Worm (Caenorhabditis elegans) whole organism, L1 larva: ENCODE results near the gene F56C3.4.

Experiments used
- C04F5.9 ChIP-seq: sonication (generic microtip); optimal IDR thresholded peaks from 2 replicates; lab custom pipeline; 2016; ENCODE audit warnings: missing genetic modification characterization, missing compliant biosample characterization
- blmp-1 ChIP-seq: fragments of 150-350 bp; optimal IDR thresholded peaks from 2 replicates; lab custom pipeline; 2014; ENCODE audit warnings: missing biosample characterization, missing genetic modification characterization
- elt-2 ChIP-seq: sonication (generic microtip); optimal IDR thresholded peaks from 2 replicates; lab custom pipeline; 2016; ENCODE audit warnings: missing genetic modification characterization, mild to moderate bottlenecking, inconsistent platforms, missing compliant biosample characterization, missing genetic modification reagents
- nhr-11 ChIP-seq: fragments of 150-350 bp; optimal IDR thresholded peaks from 2 replicates; lab custom pipeline; 2014; ENCODE audit warnings: missing biosample characterization, missing genetic modification characterization
- nhr-77 ChIP-seq: fragments of 150-350 bp; optimal IDR thresholded peaks from 2 replicates; lab custom pipeline; 2014; ENCODE audit warnings: missing biosample characterization, missing genetic modification characterization

The F56C3.4 gene

DNA sequence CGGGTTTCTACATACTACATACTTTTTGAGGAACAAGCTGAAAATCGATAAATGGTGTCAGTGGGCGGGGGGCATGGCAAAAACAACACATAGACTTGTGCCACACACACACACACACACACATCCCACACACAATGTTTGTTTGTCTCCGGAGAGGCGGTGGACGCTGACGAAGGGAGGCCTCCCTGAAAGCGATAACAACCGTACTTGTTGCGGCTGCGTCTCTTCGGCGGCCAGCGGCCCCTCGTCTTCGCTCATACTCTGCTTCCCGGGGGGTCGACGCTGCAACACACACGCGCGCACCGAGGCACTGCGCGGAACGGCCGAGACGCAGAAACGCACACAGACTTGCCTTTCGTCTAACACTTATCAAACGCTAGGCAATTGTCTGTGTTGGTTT, 40.8 kb downstream of the F56C3.4 start (continued):
- TF ChIP-seq nhr-11 (tag; lab: Kevin White, UChicago) (no peak), nhr-77 (tag; lab: Kevin White, UChicago) (peak; percentile 45)

DNA sequence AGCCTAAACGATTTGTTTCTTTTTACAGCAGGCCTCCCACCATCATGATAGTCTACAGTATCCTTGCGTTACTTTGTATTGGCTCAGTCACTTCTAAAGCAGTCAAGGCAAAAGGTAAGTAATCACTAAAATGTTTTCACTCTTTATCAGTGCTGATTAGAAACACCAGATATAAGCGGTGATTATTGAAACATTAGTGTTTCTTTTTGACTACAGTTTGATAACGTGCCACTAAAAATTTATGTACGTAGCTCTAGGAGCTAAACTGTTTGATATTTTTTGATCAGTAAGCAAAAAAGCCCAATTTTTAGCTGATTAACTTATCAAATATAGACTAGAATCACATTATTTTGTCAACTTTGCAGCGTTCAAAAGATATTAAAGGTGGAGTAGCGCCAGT, 49.0 kb downstream of the F56C3.4 start:
- TF ChIP-seq elt-2 (tag; lab: Kevin White, UChicago) (peak; percentile 36), nhr-11 (tag; lab: Kevin White, UChicago) (no peak)
- TF ChIP-seq, all 84 proteins: peak for 1

DNA sequence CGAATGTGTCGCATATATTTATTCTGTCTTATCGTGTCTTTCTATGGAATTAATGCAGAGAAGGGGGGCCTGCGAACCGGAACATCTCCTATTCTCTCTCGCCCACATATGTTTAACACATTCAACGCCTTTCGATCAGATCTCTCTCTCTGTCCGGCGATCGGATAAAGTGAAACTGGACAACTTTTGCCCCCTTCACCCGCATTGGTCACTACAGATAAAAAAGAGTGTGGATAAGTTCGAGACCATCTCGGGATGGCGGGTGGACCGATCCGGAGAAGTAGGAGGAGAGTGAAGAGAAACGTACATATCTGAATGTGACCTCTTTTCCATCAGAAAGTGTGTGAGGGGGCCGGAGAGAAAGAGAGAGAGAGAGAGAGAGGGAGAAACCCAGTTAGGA, 49.4 kb downstream of the F56C3.4 start, which contains the start of gene H42K12.3:
TSS of gene H42K12.3 (plus strand) at position 308 of the 400 bp plus-strand sequence.
- peak; percentile 96 for TF ChIP-seq blmp-1
- no peak for TF ChIP-seq C04F5.9
